Fruit fly (Drosophila melanogaster) whole organism, embryonic: ENCODE results near the gene Lst8.

Experiments
- Aef1 ChIP-seq: fragments of 200-800 bp; sonication (Bioruptor generic); IDR thresholded peaks from 3 replicates; pipeline ENCODE4 v1.3.6; 2022; ENCODE audit warnings: missing biosample characterization, missing genetic modification characterization
- CG1024 ChIP-seq: fragments of 200-800 bp; sonication (Bioruptor generic); IDR thresholded peaks from 2 replicates; pipeline ENCODE4 v1.3.6; 2022; ENCODE audit warnings: missing biosample characterization, missing genetic modification characterization
- CG10321 ChIP-seq: fragments of 200-800 bp; sonication (Bioruptor generic); IDR thresholded peaks from 2 replicates; pipeline ENCODE4 v1.3.6; 2022; ENCODE audit warnings: missing biosample characterization, missing genetic modification characterization
- CG11456 ChIP-seq: fragments of 200-800 bp; sonication (Bioruptor generic); IDR thresholded peaks from 3 replicates; pipeline ENCODE4 v1.3.6; 2022; ENCODE audit warnings: missing biosample characterization, missing genetic modification characterization
- CG11696 ChIP-seq: fragments of 200-800 bp; sonication (Bioruptor generic); IDR thresholded peaks from 2 replicates; pipeline ENCODE4 v1.3.6; 2022; ENCODE audit warnings: missing biosample characterization, missing genetic modification characterization
- CG1233 ChIP-seq: fragments of 200-800 bp; sonication (Bioruptor generic); optimal IDR thresholded peaks from 4 replicates; lab custom pipeline; 2018; ENCODE audit warnings: missing biosample characterization, mild to moderate bottlenecking, missing genetic modification characterization
- CG12391 ChIP-seq: fragments of 200-800 bp; sonication (Bioruptor generic); optimal IDR thresholded peaks from 3 replicates; lab custom pipeline; 2018; ENCODE audit warnings: missing biosample characterization, mild to moderate bottlenecking, missing genetic modification characterization, moderate library complexity
- CG15269 ChIP-seq: fragments of 200-800 bp; sonication (Bioruptor generic); optimal IDR thresholded peaks from 2 replicates; lab custom pipeline; 2018; ENCODE audit warnings: missing biosample characterization, mild to moderate bottlenecking, missing genetic modification characterization, moderate library complexity
- CG17361 ChIP-seq: fragments of 200-800 bp; sonication (Bioruptor generic); IDR thresholded peaks from 3 replicates; pipeline ENCODE4 v1.3.6; 2022; ENCODE audit warnings: missing biosample characterization, missing genetic modification characterization
- CG17829 ChIP-seq: fragments of 200-800 bp; optimal IDR thresholded peaks from 2 replicates; lab custom pipeline; 2019; ENCODE audit warnings: missing biosample characterization, mild to moderate bottlenecking, missing genetic modification characterization, moderate library complexity
- CG18262 ChIP-seq: fragments of 200-800 bp; optimal IDR thresholded peaks from 3 replicates; lab custom pipeline; 2019; ENCODE audit warnings: missing biosample characterization, mild to moderate bottlenecking, missing genetic modification characterization, moderate library complexity
- CG18619 ChIP-seq: fragments of 200-800 bp; sonication (Bioruptor generic); optimal IDR thresholded peaks from 3 replicates; lab custom pipeline; 2017; ENCODE audit warnings: missing biosample characterization, mild to moderate bottlenecking, missing genetic modification characterization
- CG4424 ChIP-seq: fragments of 200-800 bp; sonication (Bioruptor generic); optimal IDR thresholded peaks from 3 replicates; lab custom pipeline; 2016; ENCODE audit warnings: missing biosample characterization, missing genetic modification characterization
- CG4707 ChIP-seq: fragments of 200-800 bp; sonication (Bioruptor generic); optimal IDR thresholded peaks from 2 replicates; lab custom pipeline; 2018; ENCODE audit warnings: missing biosample characterization, mild to moderate bottlenecking, missing genetic modification characterization, moderate library complexity
- CG7963 ChIP-seq: fragments of 200-800 bp; sonication (Bioruptor generic); IDR thresholded peaks from 3 replicates; pipeline ENCODE4 v1.3.6; 2022; ENCODE audit warnings: missing biosample characterization, missing genetic modification characterization; ENCODE audit not compliant: partially characterized antibody
- CG8359 ChIP-seq: fragments of 200-800 bp; sonication (Bioruptor generic); optimal IDR thresholded peaks from 2 replicates; lab custom pipeline; 2017; ENCODE audit warnings: missing biosample characterization, mild to moderate bottlenecking, missing genetic modification characterization, borderline replicate concordance
- CG8388 ChIP-seq: fragments of 200-800 bp; sonication (Bioruptor generic); optimal IDR thresholded peaks from 2 replicates; lab custom pipeline; 2019; ENCODE audit warnings: missing biosample characterization, mild to moderate bottlenecking, missing genetic modification characterization, moderate library complexity
- CHES-1-like ChIP-seq: fragments of 200-800 bp; sonication (Bioruptor generic); optimal IDR thresholded peaks from 2 replicates; lab custom pipeline; 2016; ENCODE audit warnings: missing biosample characterization, missing genetic modification characterization
- CTCF ChIP-seq: fragments of 200-800 bp; sonication (Bioruptor generic); optimal IDR thresholded peaks from 2 replicates; lab custom pipeline; 2017; ENCODE audit warnings: missing biosample characterization, mild to moderate bottlenecking, missing genetic modification characterization, moderate library complexity
- Dll ChIP-seq: fragments of 200-800 bp; sonication (Bioruptor generic); IDR thresholded peaks from 4 replicates; pipeline ENCODE4 v1.3.6; 2022; ENCODE audit warnings: missing biosample characterization, missing genetic modification characterization; ENCODE audit not compliant: partially characterized antibody
- Elba2 ChIP-seq: fragments of 200-800 bp; sonication (Bioruptor generic); optimal IDR thresholded peaks from 3 replicates; lab custom pipeline; 2016; ENCODE audit warnings: missing biosample characterization, missing genetic modification characterization
- Fer1 ChIP-seq: fragments of 200-800 bp; sonication (Bioruptor generic); optimal IDR thresholded peaks from 2 replicates; lab custom pipeline; 2017; ENCODE audit warnings: missing biosample characterization, mild to moderate bottlenecking, missing genetic modification characterization
- Hr39 ChIP-seq: fragments of >200 bp; optimal IDR thresholded peaks from 2 replicates; lab custom pipeline; 2017
- Jarid2 ChIP-seq: fragments of 200-800 bp; sonication (Bioruptor generic); optimal IDR thresholded peaks from 3 replicates; lab custom pipeline; 2017; ENCODE audit warnings: mild to moderate bottlenecking, missing biosample characterization, missing genetic modification reagents, missing genetic modification characterization
- Lim3 ChIP-seq: fragments of 200-800 bp; sonication (Bioruptor generic); IDR thresholded peaks from 2 replicates; pipeline ENCODE4 v1.3.6; 2022; ENCODE audit warnings: missing biosample characterization, missing genetic modification characterization
- Mad ChIP-seq: fragments of 200-800 bp; sonication (Bioruptor generic); optimal IDR thresholded peaks from 2 replicates; lab custom pipeline; 2016; ENCODE audit warnings: missing biosample characterization, missing genetic modification characterization
- Med ChIP-seq: fragments of 200-800 bp; sonication (Bioruptor generic); peaks from one replicate; lab custom pipeline; 2016; ENCODE audit warnings: missing biosample characterization, missing genetic modification characterization, mild to moderate bottlenecking, inconsistent platforms, moderate library complexity
- Nf-YA ChIP-seq: fragments of 200-800 bp; sonication (Bioruptor generic); IDR thresholded peaks from 2 replicates; pipeline ENCODE4 v1.3.6; 2022; ENCODE audit warnings: missing biosample characterization, missing genetic modification characterization
- Nf-YC ChIP-seq: fragments of 200-800 bp; optimal IDR thresholded peaks from 3 replicates; lab custom pipeline; 2019; ENCODE audit warnings: missing biosample characterization, mild to moderate bottlenecking, missing genetic modification characterization, moderate library complexity
- Optix ChIP-seq: fragments of 200-800 bp; sonication (Bioruptor generic); IDR thresholded peaks from 3 replicates; pipeline ENCODE4 v1.3.6; 2022; ENCODE audit warnings: missing biosample characterization, missing genetic modification characterization
- Taf1 ChIP-seq: fragments of 200-800 bp; sonication (Bioruptor generic); IDR thresholded peaks from 2 replicates; pipeline ENCODE4 v1.3.6; 2022; ENCODE audit warnings: missing biosample characterization, missing genetic modification characterization
- cad ChIP-seq: fragments of >200 bp; optimal IDR thresholded peaks from 2 replicates; lab custom pipeline; 2017; ENCODE audit warnings: missing biosample characterization, missing genetic modification characterization
- crol ChIP-seq: fragments of 200-800 bp; sonication (Bioruptor generic); IDR thresholded peaks from 2 replicates; pipeline ENCODE4 v1.3.6; 2022; ENCODE audit warnings: missing biosample characterization, missing genetic modification characterization
- disco-r ChIP-seq: fragments of 200-800 bp; sonication (Bioruptor generic); optimal IDR thresholded peaks from 2 replicates; lab custom pipeline; 2016; ENCODE audit warnings: missing biosample characterization, missing genetic modification characterization
- dpn ChIP-seq, 2 experiments: fragments of 200-800 bp; sonication (Bioruptor generic); optimal IDR thresholded peaks; 3 replicates each; lab custom pipeline; 2016; ENCODE audit warnings: missing biosample characterization in 2 of 2, missing genetic modification characterization in 2 of 2
- esg ChIP-seq: fragments of 200-800 bp; sonication (Bioruptor generic); conservative IDR thresholded peaks from 2 replicates; pipeline ENCODE4 v1.3.6; 2022; ENCODE audit warnings: missing biosample characterization, missing genetic modification characterization
- eve ChIP-seq, 2 experiments: fragments of >200 bp; optimal IDR thresholded peaks; 2 replicates each; lab custom pipeline; 2017; ENCODE audit warnings: missing biosample characterization in 2 of 2, missing genetic modification characterization in 2 of 2
- gcm ChIP-seq: fragments of 200-800 bp; sonication (Bioruptor generic); optimal IDR thresholded peaks from 2 replicates; lab custom pipeline; 2019; ENCODE audit warnings: missing biosample characterization, mild to moderate bottlenecking, missing genetic modification characterization, moderate library complexity
- klu ChIP-seq: fragments of 200-800 bp; sonication (Bioruptor generic); IDR thresholded peaks from 2 replicates; pipeline ENCODE4 v1.3.6; 2022; ENCODE audit warnings: missing biosample characterization, missing genetic modification characterization
- lilli ChIP-seq: fragments of 200-800 bp; sonication (Bioruptor generic); optimal IDR thresholded peaks from 3 replicates; lab custom pipeline; 2016; ENCODE audit warnings: missing biosample characterization, missing genetic modification characterization
- lov ChIP-seq, 2 experiments: fragments of 200-800 bp in 1 of 2; fragments of >200 bp in 1 of 2; sonication (Bioruptor generic) in 1 of 2; IDR thresholded peaks in 1 of 2; optimal IDR thresholded peaks in 1 of 2; 2 replicates in 1 of 2; 3 replicates in 1 of 2; pipeline versions ENCODE4 v1.3.6 to Lab custom; 2017 to 2022; ENCODE audit warnings: missing biosample characterization in 1 of 2, missing genetic modification characterization in 1 of 2
- nau ChIP-seq: fragments of 200-800 bp; sonication (Bioruptor generic); optimal IDR thresholded peaks from 3 replicates; lab custom pipeline; 2017; ENCODE audit warnings: missing biosample characterization, mild to moderate bottlenecking, missing genetic modification characterization, missing genetic modification reagents
- pita ChIP-seq: fragments of 200-800 bp; sonication (Bioruptor generic); optimal IDR thresholded peaks from 2 replicates; lab custom pipeline; 2017; ENCODE audit warnings: missing biosample characterization, mild to moderate bottlenecking, missing genetic modification characterization
- prd ChIP-seq, 3 experiments: fragments of >200 bp in 2 of 3; fragments of 200-800 bp in 1 of 3; sonication (Bioruptor generic) in 1 of 3; optimal IDR thresholded peaks in 2 of 3; IDR thresholded peaks in 1 of 3; 2 replicates in 2 of 3; 3 replicates in 1 of 3; pipeline versions ENCODE4 v1.3.6 to Lab custom; 2017 to 2022; ENCODE audit warnings: missing biosample characterization in 1 of 3, missing genetic modification characterization in 1 of 3
- psq ChIP-seq: fragments of 200-800 bp; sonication (Bioruptor generic); optimal IDR thresholded peaks from 2 replicates; lab custom pipeline; 2017; ENCODE audit warnings: missing biosample characterization, missing genetic modification characterization
- run ChIP-seq: fragments of 200-800 bp; sonication (Bioruptor generic); optimal IDR thresholded peaks from 3 replicates; lab custom pipeline; 2018; ENCODE audit warnings: missing biosample characterization, mild to moderate bottlenecking, missing genetic modification characterization
- scrt ChIP-seq: fragments of 200-800 bp; sonication (Bioruptor generic); optimal IDR thresholded peaks from 2 replicates; lab custom pipeline; 2018; ENCODE audit warnings: missing biosample characterization, mild to moderate bottlenecking, missing genetic modification characterization, moderate library complexity
- sqz ChIP-seq: fragments of 200-800 bp; sonication (Bioruptor generic); optimal IDR thresholded peaks from 3 replicates; lab custom pipeline; 2018; ENCODE audit warnings: missing biosample characterization, mild to moderate bottlenecking, missing genetic modification characterization
- ssp ChIP-seq: fragments of 200-800 bp; sonication (Bioruptor generic); IDR thresholded peaks from 2 replicates; pipeline ENCODE4 v1.3.6; 2022; ENCODE audit warnings: missing biosample characterization, missing genetic modification characterization
- trem ChIP-seq: fragments of 200-800 bp; optimal IDR thresholded peaks from 3 replicates; lab custom pipeline; 2019; ENCODE audit warnings: missing biosample characterization, mild to moderate bottlenecking, missing genetic modification characterization, moderate library complexity
- zfh2 ChIP-seq: fragments of 200-800 bp; sonication (Bioruptor generic); optimal IDR thresholded peaks from 2 replicates; lab custom pipeline; 2016; ENCODE audit warnings: missing biosample characterization, missing genetic modification characterization

Gene Lst8

dm6 chrX:9652006-9652405 lies 46.2 kb upstream of the Lst8 start (continued):
- TF ChIP-seq dpn (GFP tag; optimal IDR thresholded peaks at IDR 0.05; lab: Kevin White, UChicago), result peak in 1 of 2 experiments; percentile 51
- TF ChIP-seq eve (GFP tag; optimal IDR thresholded peaks at IDR 0.05; lab: Kevin White, UChicago), result peak in 1 of 2 experiments; percentile 77
- peak; percentile 4 for TF ChIP-seq sqz
- no peak for TF ChIP-seq CG7963 (GFP tag; lab: Robert Waterston, UW)
- TF ChIP-seq CG17361 (GFP tag; lab: Robert Waterston, UW), result peak; percentile 40; the same call in 1 of the 3 replicates
- peak; percentile 26 for TF ChIP-seq CG4707 (GFP tag; lab: Kevin White, UChicago)
- TF ChIP-seq CHES-1-like (GFP tag; lab: Kevin White, UChicago), result no peak
- TF ChIP-seq crol (GFP tag; lab: Robert Waterston, UW), result 0 out of 2 replicates have a peak, but pooled peaks have one; percentile 30
- TF ChIP-seq Mad (GFP tag; lab: Kevin White, UChicago), result no peak
- TF ChIP-seq psq (GFP tag; lab: Kevin White, UChicago), result no peak
- TF ChIP-seq lilli (GFP tag; lab: Kevin White, UChicago), result peak; percentile 42
- TF ChIP-seq Jarid2 (GFP tag; lab: Kevin White, UChicago), result peak; percentile 20
- peak; percentile 55 for TF ChIP-seq CG4424 (GFP tag; lab: Kevin White, UChicago)
- no peak for TF ChIP-seq Nf-YC (tag; lab: Kevin White, UChicago)
- TF ChIP-seq Fer1 (GFP tag; lab: Kevin White, UChicago), result peak; percentile 21
- TF ChIP-seq CG10321 (GFP tag; lab: Robert Waterston, UW), result no peak
- TF ChIP-seq cad, result no peak
- 0 out of 3 replicates have a peak, but pooled peaks have one; percentile 56 for TF ChIP-seq CG11456 (GFP tag; lab: Robert Waterston, UW)
- TF ChIP-seq klu (GFP tag; lab: Robert Waterston, UW), result 0 out of 2 replicates have a peak, but pooled peaks have one; percentile 16
- TF ChIP-seq nau (GFP tag; lab: Kevin White, UChicago), result peak; percentile 37
- TF ChIP-seq Optix (GFP tag; lab: Robert Waterston, UW), result peak; percentile 66; the same call in 2 of the 3 replicates
- TF ChIP-seq CG18262 (tag; lab: Kevin White, UChicago), result peak; percentile 57
- TF ChIP-seq ssp, result no peak
- TF ChIP-seq CG1024 (GFP tag; lab: Robert Waterston, UW), result 0 out of 2 replicates have a peak, but pooled peaks have one; percentile 34
- no peak for TF ChIP-seq Hr39
- TF ChIP-seq Nf-YA (GFP tag; lab: Robert Waterston, UW), result 0 out of 2 replicates have a peak, but pooled peaks have one; percentile 48
- no peak for TF ChIP-seq disco-r (GFP tag; lab: Kevin White, UChicago)
- TF ChIP-seq zfh2, result no peak
- TF ChIP-seq CG8359, result peak; percentile 22
- peak; percentile 18 for TF ChIP-seq CTCF
- TF ChIP-seq Lim3 (GFP tag; lab: Robert Waterston, UW), result no peak
- peak; percentile 54 for TF ChIP-seq esg (GFP tag; lab: Robert Waterston, UW)
- no peak for TF ChIP-seq CG18619
- TF ChIP-seq Dll (GFP tag; lab: Robert Waterston, UW), result no peak
- peak; percentile 41 for TF ChIP-seq scrt (GFP tag; lab: Kevin White, UChicago)
- TF ChIP-seq prd (optimal IDR thresholded peaks at IDR 0.05; lab: Kevin White, UChicago), result no peak
- TF ChIP-seq prd (GFP tag; IDR thresholded peaks at IDR 0.05; lab: Robert Waterston, UW), result peak; percentile 70
- peak; percentile 84 for TF ChIP-seq Med (GFP tag; lab: Kevin White, UChicago)
- TF ChIP-seq CG12391 (tag; lab: Kevin White, UChicago), result peak; percentile 51
- TF ChIP-seq CG17829 (tag; lab: Kevin White, UChicago), result peak; percentile 44
- peak; percentile 0 for TF ChIP-seq trem (tag; lab: Kevin White, UChicago)
- TF ChIP-seq CG8388 (GFP tag; lab: Kevin White, UChicago), result peak; percentile 55
- no peak for TF ChIP-seq gcm (GFP tag; lab: Kevin White, UChicago)
- no peak for TF ChIP-seq lov (optimal IDR thresholded peaks at IDR 0.05; lab: Kevin White, UChicago)
- TF ChIP-seq lov (GFP tag; IDR thresholded peaks at IDR 0.05; lab: Robert Waterston, UW), result no peak
- TF ChIP-seq Taf1, result no peak
- no peak for TF ChIP-seq pita
- peak; percentile 52 for TF ChIP-seq CG1233
- peak; percentile 44; the same call in 1 of the 3 replicates for TF ChIP-seq Aef1 (GFP tag; lab: Robert Waterston, UW)
- no peak for TF ChIP-seq Elba2 (GFP tag; lab: Kevin White, UChicago)
- TF ChIP-seq CG15269 (tag; lab: Kevin White, UChicago), result peak; percentile 69
- TF ChIP-seq run, result peak; percentile 27
- TF ChIP-seq CG11696 (GFP tag; lab: Robert Waterston, UW), result no peak
